Worm (Caenorhabditis elegans): Measurements from ENCODE around the gene F26F12.8.

- no peak for TF ChIP-seq him-1 (tag; optimal IDR thresholded peaks at IDR 0.05)
- TF ChIP-seq dao-5 (tag; optimal IDR thresholded peaks at IDR 0.05), result no peak
- no peak for TF ChIP-seq W03F9.2 (tag; optimal IDR thresholded peaks at IDR 0.05)
Measured at ce11 chrV:5862479-5863188, at the start of gene F26F12.8.
